Worm (Caenorhabditis elegans): Measurements from ENCODE around the gene C35D10.8.

DNA sequence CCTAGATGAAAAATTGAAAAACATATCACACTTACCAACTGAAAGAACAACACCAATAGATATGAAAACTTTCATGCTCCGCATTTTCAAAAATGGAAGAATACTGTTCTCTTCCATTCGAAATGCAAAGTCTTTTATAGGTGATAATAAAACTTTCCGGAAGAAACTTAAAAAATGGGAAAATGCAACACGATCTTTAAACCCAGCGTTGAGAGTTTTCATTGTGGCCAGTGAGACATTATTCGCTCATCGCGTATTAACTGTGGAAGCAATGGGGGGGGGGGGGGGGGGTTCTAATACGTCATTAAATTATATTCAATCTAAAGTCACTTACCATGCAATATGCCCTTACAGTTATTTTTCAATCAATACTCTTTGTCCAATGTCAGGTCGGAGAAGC, 10.7 kb upstream of the C35D10.8 start, which contains the start of the genes clec-157 and fkh-5:
- TF ChIP-seq ztf-23 (GFP tag; IDR thresholded peaks at IDR 0.05) (no peak), med-1 (GFP tag; optimal IDR thresholded peaks at IDR 0.05; ENCODE audit: insufficient read depth) (no peak), ref-1 (GFP tag; conservative IDR thresholded peaks at IDR 0.05) (no peak), flt-1 (GFP tag; IDR thresholded peaks at IDR 0.05) (no peak), cog-1 (tag; optimal IDR thresholded peaks at IDR 0.05) (no peak), T22C8.4 (GFP tag; IDR thresholded peaks at IDR 0.05) (no peak), klf-2 (GFP tag; conservative IDR thresholded peaks at IDR 0.05) (no peak), tab-1 (GFP tag; IDR thresholded peaks at IDR 0.05) (no peak)

All from whole organism, midembryonic.